Worm (Caenorhabditis elegans) whole organism, midembryonic: ENCODE data around the gene unc-49.

ENCODE experiments used
- T22C8.4 ChIP-seq: fragments of 200-800 bp; sonication (Bioruptor generic); IDR thresholded peaks from 2 replicates; pipeline ENCODE4 v1.3.6; 2022; ENCODE audit warnings: missing genetic modification characterization, missing compliant biosample characterization
- cog-1 ChIP-seq: sonication (generic microtip); optimal IDR thresholded peaks from 2 replicates; lab custom pipeline; 2016; ENCODE audit warnings: missing genetic modification characterization, missing compliant biosample characterization
- flt-1 ChIP-seq: fragments of 200-800 bp; sonication (Bioruptor generic); IDR thresholded peaks from 2 replicates; pipeline ENCODE4 v1.3.6; 2022; ENCODE audit warnings: missing genetic modification characterization, missing compliant biosample characterization
- klf-2 ChIP-seq: fragments of 200-800 bp; sonication (Bioruptor generic); conservative IDR thresholded peaks from 2 replicates; pipeline ENCODE4 v1.3.6; 2022; ENCODE audit warnings: missing genetic modification reagents, missing genetic modification characterization, missing compliant biosample characterization
- med-1 ChIP-seq: sonication (generic microtip); optimal IDR thresholded peaks from 2 replicates; lab custom pipeline; 2017; ENCODE audit warnings: missing genetic modification characterization, mild to moderate bottlenecking, missing compliant biosample characterization, antibody characterized with exemption, missing genetic modification reagents; ENCODE audit not compliant: insufficient read depth
- ref-1 ChIP-seq: fragments of 200-800 bp; sonication (Bioruptor generic); conservative IDR thresholded peaks from 2 replicates; pipeline ENCODE4 v1.3.6; 2022; ENCODE audit warnings: missing genetic modification reagents, missing genetic modification characterization, missing compliant biosample characterization
- tab-1 ChIP-seq: fragments of 200-800 bp; sonication (Bioruptor generic); IDR thresholded peaks from 2 replicates; pipeline ENCODE4 v1.3.6; 2022; ENCODE audit warnings: missing genetic modification characterization, missing compliant biosample characterization
- ztf-23 ChIP-seq: fragments of 200-800 bp; sonication (Bioruptor generic); IDR thresholded peaks from 2 replicates; pipeline ENCODE4 v1.3.6; 2022; ENCODE audit warnings: missing genetic modification reagents, missing genetic modification characterization, missing compliant biosample characterization
- ztf-29 ChIP-seq: fragments of 200-800 bp; sonication (Bioruptor generic); IDR thresholded peaks from 2 replicates; pipeline ENCODE4 v1.3.6; 2022; ENCODE audit warnings: missing genetic modification reagents, missing genetic modification characterization, missing compliant biosample characterization

Gene unc-49

DNA sequence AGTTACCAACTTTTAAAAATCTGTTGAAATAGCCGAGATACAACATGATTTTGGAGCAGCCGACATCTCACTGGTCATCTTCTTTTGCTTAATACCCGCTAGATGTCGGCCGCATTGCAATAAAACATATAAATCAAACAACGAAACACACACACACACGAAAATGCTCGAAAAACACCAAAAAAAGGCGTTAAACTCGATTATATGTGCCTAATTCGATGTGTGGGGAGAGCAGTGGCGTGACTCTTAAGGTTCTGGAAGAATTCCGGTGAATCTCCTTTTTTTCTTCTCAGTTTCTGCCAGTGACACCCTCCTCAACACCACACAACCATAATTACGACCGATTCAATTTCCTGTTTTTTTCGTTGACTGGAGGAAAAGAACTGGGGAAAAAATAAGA is 59.6 kb downstream of the unc-49 start:
- TF ChIP-seq ref-1 = no peak
- no peak for TF ChIP-seq ztf-29 (GFP tag; lab: Robert Waterston, UW)
- no peak for TF ChIP-seq T22C8.4 (GFP tag; lab: Robert Waterston, UW)
- no peak for TF ChIP-seq ztf-23 (GFP tag; lab: Robert Waterston, UW)
- no peak for TF ChIP-seq klf-2
- no peak for TF ChIP-seq tab-1 (GFP tag; lab: Robert Waterston, UW)
- TF ChIP-seq med-1 (GFP tag; lab: Kevin White, UChicago) = no peak
- TF ChIP-seq cog-1 (tag; lab: Kevin White, UChicago) = no peak
- no peak for TF ChIP-seq flt-1 (GFP tag; lab: Robert Waterston, UW)
